Worm (Caenorhabditis elegans) whole organism, L1 larva: Measurements from ENCODE around the gene srsx-32.

Source experiments
- C16A3.4 ChIP-seq: fragments of 150-350 bp; optimal IDR thresholded peaks from 2 replicates; lab custom pipeline; 2014; ENCODE audit warnings: missing biosample characterization, missing genetic modification characterization
- blmp-1 ChIP-seq: fragments of 150-350 bp; optimal IDR thresholded peaks from 2 replicates; lab custom pipeline; 2014; ENCODE audit warnings: missing biosample characterization, missing genetic modification characterization
- ceh-8 ChIP-seq: fragments of 200-800 bp; sonication (Bioruptor generic); optimal IDR thresholded peaks from 2 replicates; lab custom pipeline; 2018; ENCODE audit warnings: mild to moderate bottlenecking, missing genetic modification characterization, moderate library complexity, missing compliant biosample characterization
- irx-1 ChIP-seq: sonication (generic microtip); optimal IDR thresholded peaks from 2 replicates; lab custom pipeline; 2016; ENCODE audit warnings: missing genetic modification characterization, missing compliant biosample characterization
- isw-1 ChIP-seq: fragments of 200-800 bp; sonication (Bioruptor generic); IDR thresholded peaks from 2 replicates; pipeline ENCODE4 v1.3.6; 2022; ENCODE audit warnings: missing genetic modification characterization, missing compliant biosample characterization
- lin-13 ChIP-seq: fragments of 150-350 bp; optimal IDR thresholded peaks from 2 replicates; lab custom pipeline; 2014; ENCODE audit warnings: missing biosample characterization, missing genetic modification reagents, missing genetic modification characterization
- mdl-1 ChIP-seq, 2 experiments: fragments of 150-350 bp; optimal IDR thresholded peaks; 2 replicates each; lab custom pipeline; 2014 to 2017; ENCODE audit warnings: missing biosample characterization in 2 of 2, missing genetic modification characterization in 2 of 2, inconsistent platforms in 1 of 2
- mep-1 ChIP-seq: fragments of 150-350 bp; optimal IDR thresholded peaks from 2 replicates; lab custom pipeline; 2014; ENCODE audit warnings: missing biosample characterization, missing genetic modification characterization
- nhr-11 ChIP-seq: fragments of 150-350 bp; optimal IDR thresholded peaks from 2 replicates; lab custom pipeline; 2014; ENCODE audit warnings: missing biosample characterization, missing genetic modification characterization
- nhr-237 ChIP-seq: fragments of 150-350 bp; optimal IDR thresholded peaks from 2 replicates; lab custom pipeline; 2014; ENCODE audit warnings: missing biosample characterization, missing genetic modification characterization
- pqm-1 ChIP-seq: sonication (generic microtip); optimal IDR thresholded peaks from 3 replicates; lab custom pipeline; 2017; ENCODE audit warnings: missing biosample characterization, missing genetic modification characterization
- tlp-1 ChIP-seq: fragments of 150-350 bp; optimal IDR thresholded peaks from 2 replicates; lab custom pipeline; 2014; ENCODE audit warnings: missing biosample characterization, missing genetic modification characterization
- unc-30 ChIP-seq: sonication (generic microtip); optimal IDR thresholded peaks from 2 replicates; lab custom pipeline; 2017; ENCODE audit warnings: missing biosample characterization, missing genetic modification characterization
- ztf-11 ChIP-seq, 2 experiments: sonication (generic microtip); optimal IDR thresholded peaks; 2 replicates each; lab custom pipeline; 2016 to 2017; ENCODE audit warnings: missing genetic modification characterization in 2 of 2, missing biosample characterization in 1 of 2, missing compliant biosample characterization in 1 of 2

DNA sequence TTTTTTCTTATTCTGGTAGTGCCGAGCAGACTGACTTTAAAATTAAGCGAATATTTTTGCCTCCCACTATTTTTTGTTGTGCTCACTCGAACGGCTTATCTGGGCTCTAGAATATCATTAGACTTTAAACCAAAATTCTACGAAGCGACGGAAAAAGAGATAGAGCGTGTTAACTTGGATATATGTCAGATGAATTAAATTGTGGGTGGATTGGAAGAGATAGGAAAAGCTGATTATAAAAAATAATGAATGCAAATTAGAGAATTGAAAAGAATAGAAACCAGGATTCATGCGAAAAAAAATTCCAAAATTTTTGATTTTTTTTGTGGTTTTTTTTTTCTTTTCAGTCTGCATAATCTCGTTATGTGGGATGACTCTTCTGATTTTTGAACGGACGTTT is 4.6 kb downstream of the srsx-32 start, which contains the start of gene F20A1.4:
- TF ChIP-seq tlp-1 (tag; lab: Kevin White, UChicago) = no peak
- TF ChIP-seq ztf-11 (tag; optimal IDR thresholded peaks at IDR 0.05; lab: Kevin White, UChicago) = no peak
- TF ChIP-seq unc-30 (tag; lab: Kevin White, UChicago) = no peak
- TF ChIP-seq lin-13 = no peak
- no peak for TF ChIP-seq C16A3.4 (tag; lab: Kevin White, UChicago)
- TF ChIP-seq isw-1 (GFP tag; lab: Robert Waterston, UW) = no peak
- TF ChIP-seq ceh-8 = no peak
- no peak for TF ChIP-seq blmp-1
- TF ChIP-seq irx-1 (tag; lab: Kevin White, UChicago) = no peak
- no peak for TF ChIP-seq mdl-1 (tag; optimal IDR thresholded peaks at IDR 0.05; lab: Kevin White, UChicago)
- TF ChIP-seq nhr-11 (tag; lab: Kevin White, UChicago) = no peak
- no peak for TF ChIP-seq mep-1 (tag; lab: Kevin White, UChicago)
- no peak for TF ChIP-seq nhr-237 (tag; lab: Kevin White, UChicago)
- TF ChIP-seq pqm-1 (tag; lab: Kevin White, UChicago) = no peak
